Fruit fly (Drosophila melanogaster): Measurements from ENCODE around the gene CG6576.

The CG6576 gene

DNA sequence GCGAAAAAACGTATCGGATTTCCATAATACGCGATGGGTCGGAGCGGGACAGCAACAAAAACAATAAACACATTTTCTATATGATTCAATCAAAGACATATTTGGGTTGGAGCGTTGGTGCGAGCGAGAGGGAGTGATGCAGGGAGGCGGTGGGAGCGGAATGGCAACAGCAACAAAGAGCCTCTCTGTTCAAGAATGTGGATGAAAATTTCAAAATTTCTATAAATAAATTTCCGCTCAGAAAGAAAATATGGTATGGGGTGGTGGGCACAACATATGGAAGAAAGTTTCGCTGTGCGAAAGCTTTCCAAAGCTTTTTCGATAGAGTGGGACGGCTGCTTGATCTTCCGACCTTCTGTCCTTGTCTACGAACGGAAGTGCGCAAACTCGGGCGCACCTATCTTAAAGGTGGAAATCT is 14.7 kb upstream of the CG6576 start (continued):
- TF ChIP-seq NK7.1 (GFP tag; optimal IDR thresholded peaks at IDR 0.05) (no peak), so (GFP tag; IDR thresholded peaks at IDR 0.05) (peak; percentile 93), vvl (GFP tag; IDR thresholded peaks at IDR 0.05) (peak; percentile 59; the same call in 1 of the 2 replicates), dysf (GFP tag; IDR thresholded peaks at IDR 0.05) (0 out of 3 replicates have a peak, but pooled peaks have one; percentile 7), Lpt (GFP tag; optimal IDR thresholded peaks at IDR 0.05) (no peak), z (GFP tag; IDR thresholded peaks at IDR 0.05) (peak; percentile 77), CG7987 (GFP tag; optimal IDR thresholded peaks at IDR 0.05) (peak; percentile 49), slou (GFP tag; optimal IDR thresholded peaks at IDR 0.05) (no peak), CG13296 (GFP tag; optimal IDR thresholded peaks at IDR 0.05) (peak; percentile 18), CG18599 (GFP tag; optimal IDR thresholded peaks at IDR 0.05) (peak; percentile 5), shn (GFP tag; optimal IDR thresholded peaks at IDR 0.05) (no peak), Fer3 (tag; optimal IDR thresholded peaks at IDR 0.05) (peak; percentile 40), CG5953 (GFP tag; IDR thresholded peaks at IDR 0.05) (peak; percentile 43; the same call in 1 of the 2 replicates), ci (GFP tag; IDR thresholded peaks at IDR 0.05) (peak; percentile 74; the same call in 2 of the 3 replicates), Ets97D (GFP tag; optimal IDR thresholded peaks at IDR 0.05) (peak; percentile 94), ewg (GFP tag; optimal IDR thresholded peaks at IDR 0.05) (peak; percentile 45), CG12236 (GFP tag; optimal IDR thresholded peaks at IDR 0.05) (no peak), Side (GFP tag; optimal IDR thresholded peaks at IDR 0.05) (peak; percentile 15), sens (GFP tag) (peak; percentile 75), Oli (tag; optimal IDR thresholded peaks at IDR 0.05) (peak; percentile 21), sd (tag; optimal IDR thresholded peaks at IDR 0.05) (peak; percentile 98), CG6813 (GFP tag; optimal IDR thresholded peaks at IDR 0.05) (peak; percentile 51), chinmo (GFP tag; IDR thresholded peaks at IDR 0.05; ENCODE audit: partially characterized antibody) (0 out of 4 replicates have a peak, but pooled peaks have one; percentile 25), CG17359 (tag; optimal IDR thresholded peaks at IDR 0.05) (peak; percentile 31), CG17802 (tag; optimal IDR thresholded peaks at IDR 0.05) (no peak), kni (GFP tag; optimal IDR thresholded peaks at IDR 0.05) (no peak), CG1233 (GFP tag; optimal IDR thresholded peaks at IDR 0.05) (peak; percentile 24), CG10565 (GFP tag; optimal IDR thresholded peaks at IDR 0.05) (no peak), ttk (GFP tag; IDR thresholded peaks at IDR 0.05) (no peak; the same call in 1 of the 2 replicates), crol (GFP tag; IDR thresholded peaks at IDR 0.05) (peak; percentile 51; the same call in 1 of the 2 replicates), emc (GFP tag; optimal IDR thresholded peaks at IDR 0.05) (no peak), CG12071 (GFP tag; optimal IDR thresholded peaks at IDR 0.05) (peak; percentile 49), CG10543 (GFP tag; optimal IDR thresholded peaks at IDR 0.05) (peak; percentile 48), HHEX (GFP tag; optimal IDR thresholded peaks at IDR 0.05) (peak; percentile 58), BEAF-32 (GFP tag; optimal IDR thresholded peaks at IDR 0.05) (no peak), aop (GFP tag; IDR thresholded peaks at IDR 0.05) (peak; percentile 72; the same call in 1 of the 2 replicates), CG30431 (GFP tag; optimal IDR thresholded peaks at IDR 0.05) (no peak), gce (GFP tag; IDR thresholded peaks at IDR 0.05) (no peak), Asciz (GFP tag; optimal IDR thresholded peaks at IDR 0.05) (peak; percentile 29), grau (tag; optimal IDR thresholded peaks at IDR 0.05) (peak; percentile 28), CTCF (GFP tag; optimal IDR thresholded peaks at IDR 0.05) (peak; percentile 28), CG12219 (GFP tag; optimal IDR thresholded peaks at IDR 0.05) (peak; percentile 10), CG3995 (GFP tag; optimal IDR thresholded peaks at IDR 0.05) (peak; percentile 2), CG6854 (GFP tag; optimal IDR thresholded peaks at IDR 0.05) (peak; percentile 12), wek (GFP tag; optimal IDR thresholded peaks at IDR 0.05) (peak; percentile 48), CG34376 (GFP tag; optimal IDR thresholded peaks at IDR 0.05) (peak; percentile 40), CG1529 (GFP tag; optimal IDR thresholded peaks at IDR 0.05) (no peak), CG14050 (GFP tag; IDR thresholded peaks at IDR 0.05) (peak; percentile 39; the same call in 2 of the 3 replicates), CG6765 (GFP tag; optimal IDR thresholded peaks at IDR 0.05) (peak; percentile 58), HLH3B (GFP tag; IDR thresholded peaks at IDR 0.05) (peak; percentile 34; the same call in 1 of the 2 replicates), chif (GFP tag; optimal IDR thresholded peaks at IDR 0.05) (peak in 1 of 2 experiments; percentile 27)
